Worm (Caenorhabditis elegans): ENCODE measurements around the gene marg-1.

The marg-1 gene

DNA sequence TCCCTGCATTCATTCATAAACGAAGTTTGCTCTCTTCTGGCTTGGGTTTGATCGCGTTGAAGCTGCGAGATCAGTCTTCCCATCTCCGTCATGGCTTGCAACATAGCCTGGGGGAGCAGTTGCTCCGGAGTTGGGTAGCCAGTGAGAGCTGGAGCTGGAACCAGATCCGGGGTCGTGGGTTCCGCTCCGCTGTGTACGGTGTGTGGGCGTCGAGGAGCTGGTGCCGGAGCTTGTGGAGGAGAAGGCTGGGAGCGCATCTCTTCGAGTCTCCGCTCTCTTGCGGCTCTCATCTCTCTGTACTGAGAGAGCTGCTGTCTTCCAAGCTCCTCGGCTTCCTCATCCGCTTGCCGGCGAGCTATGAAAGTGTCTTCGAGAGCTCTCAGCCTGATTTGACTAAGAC is 28.5 kb downstream of the marg-1 start:
- TF ChIP-seq nfya-1 (tag; optimal IDR thresholded peaks at IDR 0.05) (no peak), ama-1 (optimal IDR thresholded peaks at IDR 0.05) (no peak), ceh-34 (tag; optimal IDR thresholded peaks at IDR 0.05) (no peak), hlh-6 (tag; optimal IDR thresholded peaks at IDR 0.05) (no peak), ref-2 (tag; optimal IDR thresholded peaks at IDR 0.05) (no peak), nhr-11 (tag; optimal IDR thresholded peaks at IDR 0.05) (no peak), ceh-48 (tag; optimal IDR thresholded peaks at IDR 0.05) (no peak), odd-2 (tag; optimal IDR thresholded peaks at IDR 0.05) (no peak), tbx-2 (tag; optimal IDR thresholded peaks at IDR 0.05) (no peak), fkh-6 (tag; optimal IDR thresholded peaks at IDR 0.05) (no peak), eyg-1 (tag; optimal IDR thresholded peaks at IDR 0.05) (no peak), ceh-30 (tag; optimal IDR thresholded peaks at IDR 0.05) (no peak), che-1 (tag; optimal IDR thresholded peaks at IDR 0.05) (no peak), fkh-10 (GFP tag; optimal IDR thresholded peaks at IDR 0.05) (no peak), ceh-22 (tag; optimal IDR thresholded peaks at IDR 0.05) (no peak), hlh-13 (GFP tag; optimal IDR thresholded peaks at IDR 0.05) (no peak), npax-4 (tag; optimal IDR thresholded peaks at IDR 0.05) (no peak)

DNA sequence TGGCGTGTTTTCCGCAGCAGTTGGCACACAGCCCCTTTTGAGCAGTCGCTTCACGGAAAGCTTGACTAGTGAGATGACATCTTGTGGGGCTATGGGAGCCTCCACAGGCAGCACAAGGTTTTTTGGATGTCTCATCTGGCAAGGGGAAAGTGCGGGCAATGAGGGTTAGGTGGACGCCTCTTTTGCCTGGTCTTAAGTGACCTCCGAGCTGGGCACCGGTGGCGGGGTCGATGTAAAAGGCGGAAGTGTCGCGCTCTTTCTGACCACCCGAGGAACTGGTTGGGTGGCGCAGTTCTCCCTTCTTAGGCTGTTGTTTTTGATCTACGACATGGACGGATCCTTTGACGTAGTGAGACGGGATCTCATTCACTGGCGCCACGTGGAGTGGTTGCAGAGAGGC is 29.6 kb downstream of the marg-1 start:
- TF ChIP-seq ceh-24 (tag; optimal IDR thresholded peaks at IDR 0.05) (no peak), sdc-2 (tag; optimal IDR thresholded peaks at IDR 0.05) (no peak), sox-4 (tag; optimal IDR thresholded peaks at IDR 0.05) (no peak), ceh-22 (tag; optimal IDR thresholded peaks at IDR 0.05) (no peak), unc-86 (tag; optimal IDR thresholded peaks at IDR 0.05) (no peak), elt-4 (tag; optimal IDR thresholded peaks at IDR 0.05) (no peak)

DNA sequence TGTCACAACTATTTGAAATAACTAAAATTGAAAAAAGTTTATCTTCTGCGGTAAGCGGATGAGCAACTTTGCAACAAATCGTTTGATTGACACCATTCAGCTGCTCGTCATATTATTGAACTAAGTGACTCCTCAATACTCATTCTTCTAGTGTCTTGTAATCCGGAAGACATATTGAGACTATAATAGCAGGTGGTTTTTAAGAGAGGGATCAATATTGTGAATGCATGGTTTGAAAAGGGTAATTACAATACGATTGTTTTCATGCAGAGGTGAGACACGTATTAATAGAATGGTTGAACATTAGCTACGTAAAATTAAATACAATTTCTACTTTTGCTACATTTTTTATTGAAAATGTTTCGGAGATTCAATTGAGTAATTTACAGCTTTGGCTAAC is 37.8 kb downstream of the marg-1 start:
- TF ChIP-seq K02D7.2 (tag; optimal IDR thresholded peaks at IDR 0.05) (no peak), npax-4 (tag; optimal IDR thresholded peaks at IDR 0.05) (no peak), pros-1 (tag; optimal IDR thresholded peaks at IDR 0.05) (no peak), fax-1 (tag; optimal IDR thresholded peaks at IDR 0.05) (no peak), Y22D7AL.16 (tag; optimal IDR thresholded peaks at IDR 0.05) (no peak), unc-42 (tag; optimal IDR thresholded peaks at IDR 0.05) (no peak), ceh-2 (tag; optimal IDR thresholded peaks at IDR 0.05) (no peak), madf-2 (tag; optimal IDR thresholded peaks at IDR 0.05) (no peak), fkh-10 (GFP tag; optimal IDR thresholded peaks at IDR 0.05) (no peak), che-1 (tag; optimal IDR thresholded peaks at IDR 0.05) (no peak), ceh-18 (tag; optimal IDR thresholded peaks at IDR 0.05) (no peak), pha-4 (tag; optimal IDR thresholded peaks at IDR 0.05) (no peak), ref-2 (tag; optimal IDR thresholded peaks at IDR 0.05) (no peak), nhr-232 (tag; optimal IDR thresholded peaks at IDR 0.05) (no peak), F13H6.1 (tag; optimal IDR thresholded peaks at IDR 0.05) (no peak), ceh-9 (tag; optimal IDR thresholded peaks at IDR 0.05) (no peak), pat-9 (tag; optimal IDR thresholded peaks at IDR 0.05) (no peak), elt-2 (tag; optimal IDR thresholded peaks at IDR 0.05) (no peak), tbx-2 (tag; optimal IDR thresholded peaks at IDR 0.05) (no peak)

DNA sequence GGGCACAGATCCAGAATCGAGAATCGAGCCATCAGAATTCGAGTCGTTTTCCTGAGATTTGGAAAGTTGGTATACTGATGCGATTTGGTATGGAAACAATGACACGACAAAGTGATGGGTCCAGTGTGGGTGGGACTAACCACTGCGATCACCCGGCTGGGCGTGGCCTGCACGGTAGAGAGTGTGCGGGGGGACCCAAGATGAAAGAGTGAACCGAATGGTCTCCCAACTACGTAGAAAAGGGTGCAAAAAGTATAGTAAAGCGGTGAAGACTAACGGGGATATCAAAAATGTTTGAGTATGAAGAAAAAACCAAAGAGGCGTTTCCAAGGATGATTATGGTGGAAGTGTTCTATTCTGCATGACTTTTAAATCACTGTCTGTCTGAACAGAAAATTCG is 38.7 kb downstream of the marg-1 start, which contains the start of gene fkh-2:
TSS of gene fkh-2 (minus strand) at position 101 of the 400 bp plus-strand sequence.
- TF ChIP-seq pha-4 (tag; optimal IDR thresholded peaks at IDR 0.05), result no peak
- no peak for TF ChIP-seq elt-4 (tag; optimal IDR thresholded peaks at IDR 0.05)
- TF ChIP-seq odd-2 (tag; optimal IDR thresholded peaks at IDR 0.05), result no peak
- TF ChIP-seq ceh-34 (tag; optimal IDR thresholded peaks at IDR 0.05), result no peak
- no peak for TF ChIP-seq hlh-15 (tag; optimal IDR thresholded peaks at IDR 0.05)
- no peak for TF ChIP-seq T23F11.4 (GFP tag; optimal IDR thresholded peaks at IDR 0.05)
- no peak for TF ChIP-seq ceh-19 (GFP tag; optimal IDR thresholded peaks at IDR 0.05)
- TF ChIP-seq fkh-6 (tag; optimal IDR thresholded peaks at IDR 0.05), result no peak
- no peak for TF ChIP-seq C38D4.7 (GFP tag; optimal IDR thresholded peaks at IDR 0.05)
- TF ChIP-seq pat-9 (tag; optimal IDR thresholded peaks at IDR 0.05), result no peak
- TF ChIP-seq F13H6.1 (tag; optimal IDR thresholded peaks at IDR 0.05), result no peak
- no peak for TF ChIP-seq K09A11.1 (tag; optimal IDR thresholded peaks at IDR 0.05; ENCODE audit: insufficient read depth)
- TF ChIP-seq hlh-13 (GFP tag; optimal IDR thresholded peaks at IDR 0.05), result no peak
- no peak for TF ChIP-seq C08G9.2 (tag; optimal IDR thresholded peaks at IDR 0.05)

Data from whole organism, late embryonic.